Worm (Caenorhabditis elegans) whole organism, L2 larva: ENCODE measurements around the gene D1005.10.
A peak's percentile ranks its signal among the peaks of the same experiment; 100 is the strongest.

Source experiments
- C34F6.9 ChIP-seq: fragments of 150-350 bp; optimal IDR thresholded peaks from 2 replicates; lab custom pipeline; 2014; ENCODE audit warnings: missing biosample characterization, missing genetic modification characterization
- F13H6.1 ChIP-seq: sonication (generic microtip); optimal IDR thresholded peaks from 2 replicates; lab custom pipeline; 2016; ENCODE audit warnings: missing genetic modification characterization, missing compliant biosample characterization
- R02D3.7 ChIP-seq: fragments of 150-350 bp; optimal IDR thresholded peaks from 2 replicates; lab custom pipeline; 2014; ENCODE audit warnings: missing biosample characterization, missing genetic modification characterization
- Y55F3AM.14 ChIP-seq: fragments of 200-800 bp; sonication (Bioruptor generic); optimal IDR thresholded peaks from 2 replicates; lab custom pipeline; 2018; ENCODE audit warnings: mild to moderate bottlenecking, missing genetic modification characterization, missing compliant biosample characterization
- crh-2 ChIP-seq: sonication (generic microtip); optimal IDR thresholded peaks from 2 replicates; lab custom pipeline; 2017; ENCODE audit warnings: missing biosample characterization, missing genetic modification characterization
- dmd-4 ChIP-seq: sonication (generic microtip); optimal IDR thresholded peaks from 2 replicates; lab custom pipeline; 2017; ENCODE audit warnings: missing biosample characterization, missing genetic modification characterization
- egl-27 ChIP-seq: sonication (generic microtip); optimal IDR thresholded peaks from 3 replicates; lab custom pipeline; 2017; ENCODE audit warnings: missing biosample characterization, missing genetic modification reagents, missing genetic modification characterization
- elt-1 ChIP-seq: fragments of 150-350 bp; optimal IDR thresholded peaks from 2 replicates; lab custom pipeline; 2014; ENCODE audit warnings: missing biosample characterization, missing genetic modification characterization
- elt-3 ChIP-seq: sonication (generic microtip); optimal IDR thresholded peaks from 2 replicates; lab custom pipeline; 2017; ENCODE audit warnings: missing biosample characterization, missing genetic modification characterization
- fos-1 ChIP-seq: fragments of 150-350 bp; optimal IDR thresholded peaks from 2 replicates; lab custom pipeline; 2014; ENCODE audit warnings: missing biosample characterization, missing genetic modification characterization
- gmeb-1 ChIP-seq: fragments of 150-350 bp; optimal IDR thresholded peaks from 2 replicates; lab custom pipeline; 2014; ENCODE audit warnings: missing biosample characterization, missing genetic modification characterization
- lin-11 ChIP-seq: fragments of 150-350 bp; sonication (generic microtip); optimal IDR thresholded peaks from 2 replicates; lab custom pipeline; 2014; ENCODE audit warnings: missing biosample characterization, missing genetic modification characterization, inconsistent platforms, mixed read lengths
- lin-39 ChIP-seq: fragments of 150-350 bp; optimal IDR thresholded peaks from 2 replicates; lab custom pipeline; 2014; ENCODE audit warnings: missing biosample characterization, missing genetic modification reagents, missing genetic modification characterization
- lsy-2 ChIP-seq, 2 experiments: fragments of 150-350 bp in 1 of 2; sonication (generic microtip) in 1 of 2; optimal IDR thresholded peaks; 2 replicates each; lab custom pipeline; 2014 to 2017; ENCODE audit warnings: missing biosample characterization in 2 of 2, missing genetic modification characterization in 2 of 2
- mab-5 ChIP-seq: fragments of 150-350 bp; optimal IDR thresholded peaks from 2 replicates; lab custom pipeline; 2014; ENCODE audit warnings: missing biosample characterization, missing genetic modification characterization
- mbf-1 ChIP-seq: sonication (generic microtip); optimal IDR thresholded peaks from 2 replicates; lab custom pipeline; 2017; ENCODE audit warnings: missing biosample characterization, missing genetic modification characterization
- mdl-1 ChIP-seq, 2 experiments: fragments of 150-350 bp in 1 of 2; sonication (generic microtip) in 1 of 2; optimal IDR thresholded peaks; 2 replicates each; lab custom pipeline; 2017; ENCODE audit warnings: missing biosample characterization in 2 of 2, missing genetic modification characterization in 2 of 2
- nhr-12 ChIP-seq: fragments of 150-350 bp; optimal IDR thresholded peaks from 2 replicates; lab custom pipeline; 2014; ENCODE audit warnings: missing biosample characterization, missing genetic modification characterization
- nhr-129 ChIP-seq: fragments of 150-350 bp; optimal IDR thresholded peaks from 2 replicates; lab custom pipeline; 2014; ENCODE audit warnings: missing biosample characterization, missing genetic modification characterization
- nhr-21 ChIP-seq: fragments of 150-350 bp; optimal IDR thresholded peaks from 2 replicates; lab custom pipeline; 2014; ENCODE audit warnings: missing biosample characterization, missing genetic modification characterization
- nhr-25 ChIP-seq: fragments of 150-350 bp; sonication (generic microtip); optimal IDR thresholded peaks from 3 replicates; lab custom pipeline; 2014; ENCODE audit warnings: missing biosample characterization, missing genetic modification characterization
- nhr-6 ChIP-seq: fragments of 150-350 bp; optimal IDR thresholded peaks from 2 replicates; lab custom pipeline; 2014; ENCODE audit warnings: missing biosample characterization, missing genetic modification characterization
- sem-4 ChIP-seq: fragments of 150-350 bp; optimal IDR thresholded peaks from 2 replicates; lab custom pipeline; 2014; ENCODE audit warnings: missing biosample characterization, missing genetic modification reagents, missing genetic modification characterization
- skn-1 ChIP-seq: sonication (generic microtip); optimal IDR thresholded peaks from 2 replicates; lab custom pipeline; 2017; ENCODE audit warnings: missing biosample characterization, missing genetic modification characterization
- sma-3 ChIP-seq: sonication (generic microtip); optimal IDR thresholded peaks from 2 replicates; lab custom pipeline; 2016; ENCODE audit warnings: missing genetic modification reagents, missing genetic modification characterization, missing compliant biosample characterization
- sma-9 ChIP-seq, 2 experiments: fragments of 150-350 bp in 1 of 2; sonication (generic microtip) in 1 of 2; optimal IDR thresholded peaks; 2 replicates each; lab custom pipeline; 2014 to 2016; ENCODE audit warnings: missing genetic modification characterization in 2 of 2, mild to moderate bottlenecking in 1 of 2, missing biosample characterization in 1 of 2, missing compliant biosample characterization in 1 of 2, missing genetic modification reagents in 1 of 2, moderate library complexity in 1 of 2
- unc-39 ChIP-seq: fragments of 150-350 bp; optimal IDR thresholded peaks from 2 replicates; lab custom pipeline; 2014; ENCODE audit warnings: missing biosample characterization, missing genetic modification characterization
- unc-55 ChIP-seq: fragments of 150-350 bp; sonication (generic microtip); optimal IDR thresholded peaks from 3 replicates; lab custom pipeline; 2014; ENCODE audit warnings: missing biosample characterization, missing genetic modification reagents, missing genetic modification characterization
- unc-62 ChIP-seq: fragments of 150-350 bp; optimal IDR thresholded peaks from 2 replicates; lab custom pipeline; 2014; ENCODE audit warnings: missing biosample characterization, missing genetic modification reagents, missing genetic modification characterization
- ztf-11 ChIP-seq: sonication (generic microtip); optimal IDR thresholded peaks from 2 replicates; lab custom pipeline; 2017; ENCODE audit warnings: missing biosample characterization, missing genetic modification characterization

D1005.10 gene

DNA sequence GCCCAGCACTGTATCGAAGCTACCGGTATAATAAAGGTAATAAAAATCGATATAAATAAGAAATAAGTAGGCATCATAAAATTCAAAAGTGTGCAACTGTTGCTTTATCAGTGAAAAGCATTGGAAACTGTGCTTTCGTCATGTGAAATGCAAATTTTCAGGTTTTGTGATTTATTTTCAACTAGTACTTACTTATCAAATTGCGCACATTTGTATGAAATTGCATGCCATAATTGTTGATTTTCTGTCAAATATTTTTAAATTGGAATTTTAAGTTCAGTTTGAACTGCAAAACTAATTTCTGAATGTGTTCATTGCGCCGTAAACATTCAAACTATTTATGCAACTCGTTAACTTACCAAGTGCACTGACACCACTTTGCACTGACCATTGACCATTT lies 267 bp downstream of the D1005.10 start, which contains the start of gene D1005.4:
Gene D1005.4, minus strand, starts transcription at position 101 of the 400 bp plus-strand sequence.
- TF ChIP-seq sem-4 (tag; lab: Kevin White, UChicago) (no peak), sma-9 (GFP tag; optimal IDR thresholded peaks at IDR 0.05; lab: Kevin White, UChicago) (no peak), sma-9 (tag; optimal IDR thresholded peaks at IDR 0.05; lab: Kevin White, UChicago) (no peak), lin-39 (tag; lab: Kevin White, UChicago) (no peak), unc-39 (tag; lab: Kevin White, UChicago) (no peak), egl-27 (tag; lab: Kevin White, UChicago) (no peak), nhr-25 (no peak), lin-11 (no peak)

DNA sequence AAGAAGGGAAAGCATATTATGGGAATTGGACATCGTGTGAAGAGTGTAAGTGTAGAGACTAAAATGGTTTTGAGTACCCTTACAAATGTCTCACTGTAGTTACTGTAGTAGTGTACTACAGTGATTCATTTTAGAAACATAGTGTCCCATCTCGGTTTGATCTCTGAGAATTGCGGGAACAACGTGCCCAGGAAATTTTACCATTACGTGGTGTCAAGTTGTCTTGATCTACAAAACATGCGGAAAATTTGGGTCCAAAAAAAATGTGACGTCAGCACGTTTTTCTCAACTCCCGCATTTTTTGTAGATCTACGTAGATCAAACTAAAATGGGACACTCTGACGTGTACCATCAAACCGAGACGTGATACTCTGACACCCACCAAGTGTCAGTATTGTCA lies 2.8 kb downstream of the D1005.10 start:
- TF ChIP-seq mbf-1 (no peak), nhr-25 (no peak), nhr-129 (tag; lab: Kevin White, UChicago) (no peak), skn-1 (tag; lab: Kevin White, UChicago) (no peak)

DNA sequence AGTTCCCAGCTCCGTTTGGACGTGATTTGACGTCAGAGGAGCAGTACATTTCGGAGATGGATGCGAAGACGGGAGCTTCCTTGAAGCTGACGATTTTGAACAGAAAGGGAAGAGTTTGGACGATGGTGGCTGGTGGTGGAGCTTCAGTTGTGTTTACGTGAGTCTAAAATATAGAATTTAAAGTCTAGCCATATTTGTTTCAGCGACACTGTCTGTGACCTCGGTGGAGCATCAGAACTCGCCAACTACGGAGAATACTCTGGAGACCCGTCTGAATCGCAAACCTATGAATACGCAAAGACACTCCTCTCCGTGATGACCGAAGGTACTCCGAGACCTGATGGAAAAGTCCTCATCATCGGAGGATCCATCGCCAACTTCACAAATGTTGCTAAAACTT lies 5.4 kb downstream of the D1005.10 start:
- TF ChIP-seq F13H6.1, result no peak
- no peak for TF ChIP-seq unc-62 (GFP tag; lab: Kevin White, UChicago)
- no peak for TF ChIP-seq nhr-6 (tag; lab: Kevin White, UChicago)
- no peak for TF ChIP-seq elt-1 (tag; lab: Kevin White, UChicago)
- TF ChIP-seq, all 48 proteins: peak for 0

DNA sequence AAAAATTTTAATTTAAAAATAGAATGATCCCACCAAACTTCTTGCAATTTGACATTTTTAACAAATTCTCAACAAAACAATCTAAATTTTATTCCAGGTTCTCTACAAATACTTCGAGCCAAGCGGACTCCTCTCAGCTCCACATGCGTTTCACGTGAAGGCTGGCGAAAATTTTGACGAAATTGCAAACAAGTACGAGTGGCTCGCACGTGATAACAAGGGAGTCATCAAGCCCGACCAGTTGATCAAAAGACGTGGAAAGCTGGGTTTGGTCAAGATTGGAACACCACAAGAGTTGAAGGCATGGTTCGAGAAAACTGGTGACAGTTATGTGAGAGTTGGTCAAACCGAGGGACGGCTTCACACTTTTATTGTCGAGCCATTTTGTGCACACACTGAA lies 6.3 kb downstream of the D1005.10 start:
- TF ChIP-seq nhr-129 (tag; lab: Kevin White, UChicago), result peak; percentile 18
- no peak for TF ChIP-seq dmd-4 (tag; lab: Kevin White, UChicago)
- TF ChIP-seq sma-9 (GFP tag; optimal IDR thresholded peaks at IDR 0.05; lab: Kevin White, UChicago), result peak; percentile 29
- no peak for TF ChIP-seq sma-9 (tag; optimal IDR thresholded peaks at IDR 0.05; lab: Kevin White, UChicago)

DNA sequence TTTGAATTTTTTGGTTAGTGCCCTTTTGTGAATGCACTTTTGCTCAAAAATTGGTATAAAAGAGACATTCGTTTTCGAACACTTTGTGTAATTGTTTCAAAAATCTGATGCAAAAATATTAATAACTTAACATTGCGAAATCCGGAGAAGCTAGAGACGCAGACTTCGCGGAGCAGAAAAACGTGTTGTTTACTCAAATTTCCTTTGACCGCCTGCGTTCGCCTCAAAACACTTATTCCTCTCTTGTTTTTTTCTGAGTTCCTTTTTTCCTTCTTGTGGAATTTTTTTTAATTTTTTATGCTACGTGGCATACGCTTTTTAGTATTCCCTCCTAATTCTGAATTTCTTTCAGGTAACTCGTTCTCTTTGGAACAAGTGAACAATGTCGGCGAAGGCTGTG lies 6.8 kb downstream of the D1005.10 start, which contains the start of gene acly-1:
Gene acly-1, plus strand, starts transcription at position 353 of the 400 bp plus-strand sequence.
- TF ChIP-seq crh-2 (tag; lab: Kevin White, UChicago) (peak; percentile 28), lin-39 (tag; lab: Kevin White, UChicago) (no peak), C34F6.9 (tag; lab: Kevin White, UChicago) (peak; percentile 26), elt-1 (tag; lab: Kevin White, UChicago) (no peak), unc-55 (GFP tag; lab: Kevin White, UChicago) (peak; percentile 50), nhr-129 (tag; lab: Kevin White, UChicago) (peak; percentile 30), unc-62 (GFP tag; lab: Kevin White, UChicago) (no peak)
- TF ChIP-seq, all 48 proteins: peak for 4

DNA sequence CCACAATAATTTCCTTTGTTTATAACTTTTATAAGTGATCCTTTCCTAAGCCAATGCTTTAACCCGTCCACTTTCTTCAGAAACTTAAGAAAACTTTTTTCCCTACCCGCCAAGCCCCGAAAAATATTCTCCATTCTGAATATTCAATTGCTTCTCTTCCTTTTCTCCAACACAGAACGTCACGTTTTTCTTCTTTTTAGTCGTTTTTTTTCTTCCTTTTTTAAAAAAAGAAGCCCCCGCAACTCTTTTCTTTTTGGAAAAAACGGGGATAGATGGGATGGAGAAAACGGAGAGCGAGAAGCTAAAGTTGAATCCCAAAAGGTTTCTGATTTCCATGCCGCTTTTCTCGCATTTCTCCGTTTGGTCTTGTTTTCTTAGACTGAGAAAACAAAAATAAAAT lies 7.4 kb downstream of the D1005.10 start:
- TF ChIP-seq R02D3.7 (no peak), mab-5 (tag; lab: Kevin White, UChicago) (no peak), nhr-129 (tag; lab: Kevin White, UChicago) (no peak), Y55F3AM.14 (GFP tag; lab: Kevin White, UChicago) (no peak), fos-1 (tag; lab: Kevin White, UChicago) (no peak), nhr-21 (tag; lab: Kevin White, UChicago) (no peak), sma-9 (GFP tag; optimal IDR thresholded peaks at IDR 0.05; lab: Kevin White, UChicago) (no peak), sma-9 (tag; optimal IDR thresholded peaks at IDR 0.05; lab: Kevin White, UChicago) (no peak), nhr-12 (tag; lab: Kevin White, UChicago) (no peak), lin-11 (no peak), F13H6.1 (no peak), unc-39 (tag; lab: Kevin White, UChicago) (no peak)

DNA sequence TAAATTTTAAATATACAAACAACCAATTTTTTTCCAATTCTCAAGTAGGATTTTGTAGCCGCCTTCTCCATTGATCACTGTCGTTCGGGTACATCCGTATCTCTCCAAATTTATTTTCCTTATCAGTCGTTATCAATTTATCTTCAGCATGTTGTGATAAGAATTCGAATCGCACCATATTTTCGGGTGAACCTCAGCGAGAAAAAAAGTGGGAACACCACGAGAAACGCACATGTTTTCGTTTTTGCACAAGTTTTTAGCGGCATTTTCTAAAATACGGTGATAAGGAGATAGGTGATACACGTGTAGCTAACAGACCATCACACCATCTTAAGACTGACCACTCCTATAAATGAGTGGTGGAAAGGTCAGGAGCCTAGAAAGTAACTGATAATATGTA lies 8.1 kb downstream of the D1005.10 start:
- peak; percentile 82 for TF ChIP-seq crh-2 (tag; lab: Kevin White, UChicago)
- TF ChIP-seq nhr-25, result peak; percentile 43
- TF ChIP-seq mdl-1 (tag; optimal IDR thresholded peaks at IDR 0.05; lab: Kevin White, UChicago), result peak in 1 of 2 experiments; percentile 85
- TF ChIP-seq nhr-21 (tag; lab: Kevin White, UChicago), result peak; percentile 80
- TF ChIP-seq sma-9 (GFP tag; optimal IDR thresholded peaks at IDR 0.05; lab: Kevin White, UChicago), result peak; percentile 96
- no peak for TF ChIP-seq sma-9 (tag; optimal IDR thresholded peaks at IDR 0.05; lab: Kevin White, UChicago)
- TF ChIP-seq gmeb-1 (tag; lab: Kevin White, UChicago), result peak; percentile 19
- peak; percentile 76 for TF ChIP-seq fos-1 (tag; lab: Kevin White, UChicago)
- TF ChIP-seq sma-3 (GFP tag; lab: Kevin White, UChicago), result peak; percentile 66
- TF ChIP-seq egl-27 (tag; lab: Kevin White, UChicago), result peak; percentile 69
- TF ChIP-seq elt-3, result no peak
- TF ChIP-seq F13H6.1, result peak; percentile 40
- TF ChIP-seq dmd-4 (tag; lab: Kevin White, UChicago), result no peak
- TF ChIP-seq ztf-11 (tag; lab: Kevin White, UChicago), result no peak
- TF ChIP-seq lsy-2 (tag; optimal IDR thresholded peaks at IDR 0.05; lab: Kevin White, UChicago), result peak in 1 of 2 experiments; percentile 33
- TF ChIP-seq, all 48 proteins: peak for 11
